Worm (Caenorhabditis elegans): ENCODE measurements around the gene sknr-1.

DNA sequence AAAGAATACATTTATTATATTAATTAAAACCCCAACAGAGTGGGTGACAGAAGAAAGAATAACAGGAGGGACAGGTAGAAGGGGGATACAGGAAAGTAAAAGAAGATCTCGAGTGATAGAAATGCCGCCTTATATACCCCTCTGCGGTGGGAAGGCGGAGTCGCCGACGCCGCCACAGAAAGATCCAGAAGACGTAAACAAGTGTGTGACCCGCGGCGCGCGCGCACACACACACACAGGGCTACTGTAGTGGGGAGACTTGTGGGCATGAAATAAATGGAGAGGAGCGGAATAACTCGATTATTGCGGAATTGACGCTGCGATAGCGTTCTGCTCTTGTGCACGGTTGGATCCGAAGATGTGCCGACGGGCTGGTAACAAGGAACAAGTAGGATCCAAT is 29.5 kb downstream of the sknr-1 start:
- TF ChIP-seq sea-1 (GFP tag; conservative IDR thresholded peaks at IDR 0.05) (no peak), ets-7 (tag; optimal IDR thresholded peaks at IDR 0.05) (no peak), hnd-1 (tag; optimal IDR thresholded peaks at IDR 0.05) (no peak), ama-1 (optimal IDR thresholded peaks at IDR 0.05) (no peak), flt-1 (GFP tag; IDR thresholded peaks at IDR 0.05) (no peak)

Measured in whole organism, early embryonic.